Fruit fly (Drosophila melanogaster) whole organism, prepupa: ENCODE results near the gene CG14778.

Experiments
- Blimp-1 ChIP-seq: fragments of 200-800 bp; sonication (Bioruptor generic); optimal IDR thresholded peaks from 3 replicates; lab custom pipeline; 2017; ENCODE audit warnings: missing biosample characterization, missing genetic modification characterization, mild to moderate bottlenecking, moderate library complexity, missing genetic modification reagents
- CG10631 ChIP-seq: fragments of 200-800 bp; sonication (Bioruptor generic); optimal IDR thresholded peaks from 2 replicates; lab custom pipeline; 2016; ENCODE audit warnings: missing biosample characterization, missing genetic modification characterization
- CG11294 ChIP-seq: fragments of 200-800 bp; sonication (Bioruptor generic); IDR thresholded peaks from 2 replicates; pipeline ENCODE4 v1.3.6; 2022; ENCODE audit warnings: missing biosample characterization, missing genetic modification characterization
- CG11762 ChIP-seq: fragments of 200-800 bp; sonication (Bioruptor generic); optimal IDR thresholded peaks from 3 replicates; lab custom pipeline; 2016; ENCODE audit warnings: missing biosample characterization, missing genetic modification characterization; ENCODE audit not compliant: insufficient read depth
- CG11902 ChIP-seq: fragments of 200-800 bp; sonication (Bioruptor generic); optimal IDR thresholded peaks from 3 replicates; lab custom pipeline; 2016; ENCODE audit warnings: missing biosample characterization, missing genetic modification characterization
- CG15336 ChIP-seq: fragments of 200-800 bp; sonication (Bioruptor generic); IDR thresholded peaks from 2 replicates; pipeline ENCODE4 v1.3.6; 2022; ENCODE audit warnings: missing biosample characterization, missing genetic modification characterization
- CG1621 ChIP-seq: fragments of 200-800 bp; sonication (Bioruptor generic); optimal IDR thresholded peaks from 3 replicates; lab custom pipeline; 2018; ENCODE audit warnings: missing biosample characterization, mild to moderate bottlenecking, missing genetic modification characterization
- CG16779 ChIP-seq: fragments of 200-800 bp; sonication (Bioruptor generic); optimal IDR thresholded peaks from 3 replicates; lab custom pipeline; 2017; ENCODE audit warnings: missing biosample characterization, mild to moderate bottlenecking, missing genetic modification characterization
- CG3032 ChIP-seq: fragments of 200-800 bp; optimal IDR thresholded peaks from 2 replicates; lab custom pipeline; 2019; ENCODE audit warnings: missing biosample characterization, mild to moderate bottlenecking, missing genetic modification characterization, moderate library complexity
- CG31627 ChIP-seq: fragments of 200-800 bp; sonication (Bioruptor generic); optimal IDR thresholded peaks from 3 replicates; lab custom pipeline; 2016; ENCODE audit warnings: missing biosample characterization, missing genetic modification characterization
- CG32006 ChIP-seq: fragments of 200-800 bp; sonication (Bioruptor generic); optimal IDR thresholded peaks from 3 replicates; lab custom pipeline; 2017; ENCODE audit warnings: missing biosample characterization, mild to moderate bottlenecking, missing genetic modification characterization
- CG34406 ChIP-seq: fragments of 200-800 bp; sonication (Bioruptor generic); optimal IDR thresholded peaks from 3 replicates; lab custom pipeline; 2016; ENCODE audit warnings: missing biosample characterization, missing genetic modification characterization
- CG4318 ChIP-seq: fragments of 200-800 bp; sonication (Bioruptor generic); optimal IDR thresholded peaks from 3 replicates; lab custom pipeline; 2017; ENCODE audit warnings: missing biosample characterization, mild to moderate bottlenecking, missing genetic modification characterization
- CG6276 ChIP-seq: fragments of 200-800 bp; sonication (Bioruptor generic); optimal IDR thresholded peaks from 2 replicates; lab custom pipeline; 2017; ENCODE audit warnings: missing biosample characterization, mild to moderate bottlenecking, missing genetic modification characterization
- CG6792 ChIP-seq: fragments of 200-800 bp; sonication (Bioruptor generic); optimal IDR thresholded peaks from 3 replicates; lab custom pipeline; 2016; ENCODE audit warnings: missing biosample characterization, missing genetic modification characterization
- CG6854 ChIP-seq: fragments of 200-800 bp; sonication (Bioruptor generic); optimal IDR thresholded peaks from 2 replicates; lab custom pipeline; 2017; ENCODE audit warnings: missing biosample characterization, mild to moderate bottlenecking, missing genetic modification characterization
- CG7368 ChIP-seq: fragments of 200-800 bp; sonication (Bioruptor generic); optimal IDR thresholded peaks from 3 replicates; lab custom pipeline; 2016; ENCODE audit warnings: missing biosample characterization, missing genetic modification characterization
- CG8119 ChIP-seq: fragments of 200-800 bp; sonication (Bioruptor generic); IDR thresholded peaks from 3 replicates; pipeline ENCODE4 v1.3.6; 2022; ENCODE audit warnings: missing biosample characterization, missing genetic modification characterization
- CG8319 ChIP-seq: fragments of 200-800 bp; sonication (Bioruptor generic); optimal IDR thresholded peaks from 3 replicates; lab custom pipeline; 2016; ENCODE audit warnings: missing biosample characterization, missing genetic modification characterization
- CG8632 ChIP-seq: fragments of 200-800 bp; sonication (Bioruptor generic); optimal IDR thresholded peaks from 3 replicates; lab custom pipeline; 2016; ENCODE audit warnings: missing biosample characterization, missing genetic modification characterization
- CG9139 ChIP-seq: fragments of 200-800 bp; sonication (Bioruptor generic); optimal IDR thresholded peaks from 3 replicates; lab custom pipeline; 2017; ENCODE audit warnings: missing biosample characterization, mild to moderate bottlenecking, missing genetic modification characterization
- Eip93F ChIP-seq: fragments of 200-800 bp; sonication (Bioruptor generic); optimal IDR thresholded peaks from 2 replicates; lab custom pipeline; 2016; ENCODE audit warnings: missing biosample characterization, mild to moderate bottlenecking, missing genetic modification characterization
- Ets21C ChIP-seq: fragments of 200-800 bp; sonication (Bioruptor generic); optimal IDR thresholded peaks from 3 replicates; lab custom pipeline; 2016; ENCODE audit warnings: missing biosample characterization, missing genetic modification characterization
- Ets96B ChIP-seq: fragments of 200-800 bp; optimal IDR thresholded peaks from 2 replicates; lab custom pipeline; 2019; ENCODE audit warnings: missing biosample characterization, mild to moderate bottlenecking, missing genetic modification characterization, moderate library complexity
- Gug ChIP-seq: fragments of 200-800 bp; sonication (Bioruptor generic); IDR thresholded peaks from 2 replicates; pipeline ENCODE4 v1.3.6; 2022; ENCODE audit warnings: missing biosample characterization, missing genetic modification characterization
- Hr38 ChIP-seq: sonication (Bioruptor generic); optimal IDR thresholded peaks from 2 replicates; lab custom pipeline; 2016; ENCODE audit warnings: missing biosample characterization, missing genetic modification characterization
- Hr4 ChIP-seq: fragments of 200-800 bp; sonication (Bioruptor generic); optimal IDR thresholded peaks from 3 replicates; lab custom pipeline; 2016; ENCODE audit warnings: missing biosample characterization, missing genetic modification characterization
- Lpt ChIP-seq: fragments of 200-800 bp; sonication (Bioruptor generic); optimal IDR thresholded peaks from 3 replicates; lab custom pipeline; 2016; ENCODE audit warnings: missing biosample characterization, missing genetic modification characterization
- Met ChIP-seq: fragments of 200-800 bp; sonication (Bioruptor generic); optimal IDR thresholded peaks from 3 replicates; lab custom pipeline; 2016; ENCODE audit warnings: missing biosample characterization, missing genetic modification characterization
- OdsH ChIP-seq: fragments of 200-800 bp; sonication (Bioruptor generic); optimal IDR thresholded peaks from 3 replicates; lab custom pipeline; 2016; ENCODE audit warnings: missing biosample characterization, missing genetic modification characterization
- Sox102F ChIP-seq: fragments of 200-800 bp; sonication (Bioruptor generic); optimal IDR thresholded peaks from 2 replicates; lab custom pipeline; 2016; ENCODE audit warnings: missing biosample characterization, mild to moderate bottlenecking, missing genetic modification characterization
- Sox15 ChIP-seq: fragments of 200-800 bp; sonication (Bioruptor generic); optimal IDR thresholded peaks from 3 replicates; lab custom pipeline; 2016; ENCODE audit warnings: missing biosample characterization, missing genetic modification characterization
- achi ChIP-seq: fragments of 200-800 bp; sonication (Bioruptor generic); optimal IDR thresholded peaks from 3 replicates; lab custom pipeline; 2016; ENCODE audit warnings: missing biosample characterization, missing genetic modification characterization
- acj6 ChIP-seq: fragments of 200-800 bp; sonication (Bioruptor generic); optimal IDR thresholded peaks from 3 replicates; lab custom pipeline; 2016; ENCODE audit warnings: missing biosample characterization, missing genetic modification characterization
- cyc ChIP-seq: fragments of 200-800 bp; sonication (Bioruptor generic); optimal IDR thresholded peaks from 3 replicates; lab custom pipeline; 2016; ENCODE audit warnings: missing biosample characterization, missing genetic modification characterization
- dac ChIP-seq: fragments of 200-800 bp; sonication (Bioruptor generic); optimal IDR thresholded peaks from 2 replicates; lab custom pipeline; 2017; ENCODE audit warnings: missing biosample characterization, mild to moderate bottlenecking, missing genetic modification characterization
- dsx ChIP-seq: fragments of 200-800 bp; optimal IDR thresholded peaks from 3 replicates; lab custom pipeline; 2019; ENCODE audit warnings: missing biosample characterization, mild to moderate bottlenecking, missing genetic modification characterization, moderate library complexity; ENCODE audit not compliant: poor library complexity, severe bottlenecking
- eg ChIP-seq: fragments of 200-800 bp; sonication (Bioruptor generic); IDR thresholded peaks from 3 replicates; pipeline ENCODE4 v1.3.6; 2022; ENCODE audit warnings: missing biosample characterization, missing genetic modification characterization
- esn ChIP-seq: fragments of 200-800 bp; sonication (Bioruptor generic); optimal IDR thresholded peaks from 2 replicates; lab custom pipeline; 2016; ENCODE audit warnings: missing biosample characterization, mild to moderate bottlenecking, missing genetic modification characterization, moderate library complexity
- lz ChIP-seq: fragments of 200-800 bp; sonication (Bioruptor generic); optimal IDR thresholded peaks from 3 replicates; lab custom pipeline; 2016; ENCODE audit warnings: missing biosample characterization, missing genetic modification characterization
- net ChIP-seq: fragments of 200-800 bp; sonication (Bioruptor generic); optimal IDR thresholded peaks from 3 replicates; lab custom pipeline; 2016; ENCODE audit warnings: missing biosample characterization, missing genetic modification characterization
- pdm3 ChIP-seq: fragments of 200-800 bp; sonication (Bioruptor generic); optimal IDR thresholded peaks from 3 replicates; lab custom pipeline; 2016; ENCODE audit warnings: missing biosample characterization, missing genetic modification characterization
- salr ChIP-seq, 2 experiments: fragments of 200-800 bp; sonication (Bioruptor generic); optimal IDR thresholded peaks; 3 replicates each; lab custom pipeline; 2016 to 2018; ENCODE audit warnings: missing biosample characterization in 2 of 2, missing genetic modification characterization in 2 of 2, mild to moderate bottlenecking in 1 of 2
- spab ChIP-seq: fragments of 200-800 bp; sonication (Bioruptor generic); optimal IDR thresholded peaks from 2 replicates; lab custom pipeline; 2017; ENCODE audit warnings: missing biosample characterization, mild to moderate bottlenecking, missing genetic modification characterization, missing genetic modification reagents
- ss ChIP-seq, 2 experiments: fragments of 200-800 bp; sonication (Bioruptor generic); optimal IDR thresholded peaks; 2 replicates in 1 of 2; 3 replicates in 1 of 2; lab custom pipeline; 2017 to 2018; ENCODE audit warnings: mild to moderate bottlenecking in 2 of 2, missing biosample characterization in 2 of 2, missing genetic modification characterization in 2 of 2, moderate library complexity in 1 of 2
- svp ChIP-seq: fragments of 200-800 bp; sonication (Bioruptor generic); peaks from one replicate; lab custom pipeline; 2016; ENCODE audit warnings: missing biosample characterization, missing genetic modification characterization
- topi ChIP-seq: fragments of 200-800 bp; sonication (Bioruptor generic); optimal IDR thresholded peaks from 3 replicates; lab custom pipeline; 2016; ENCODE audit warnings: missing biosample characterization, missing genetic modification characterization
- vri ChIP-seq: fragments of 200-800 bp; sonication (Bioruptor generic); optimal IDR thresholded peaks from 3 replicates; lab custom pipeline; 2016; ENCODE audit warnings: missing biosample characterization, mild to moderate bottlenecking, missing genetic modification characterization

CG14778 gene

dm6 chrX:1469717-1470116 is 2.4 kb downstream of the CG14778 start, which contains the start of gene CG32808:
CG32808 (minus strand) TSS chrX:1469817.
- TF ChIP-seq CG8319 (GFP tag; lab: Kevin White, UChicago) (no peak), Blimp-1 (GFP tag; lab: Kevin White, UChicago) (no peak), CG7368 (no peak), vri (GFP tag; lab: Kevin White, UChicago) (no peak), CG1621 (no peak), CG8119 (GFP tag; lab: Robert Waterston, UW) (no peak), CG32006 (GFP tag; lab: Kevin White, UChicago) (no peak), Sox102F (GFP tag; lab: Kevin White, UChicago) (no peak), CG6276 (GFP tag; lab: Kevin White, UChicago) (no peak), acj6 (no peak), CG6854 (GFP tag; lab: Kevin White, UChicago) (no peak), eg (GFP tag; lab: Robert Waterston, UW) (no peak), Hr38 (GFP tag; lab: Kevin White, UChicago) (no peak), Hr4 (GFP tag; lab: Kevin White, UChicago) (no peak), Ets21C (GFP tag; lab: Kevin White, UChicago) (no peak), Lpt (GFP tag; lab: Kevin White, UChicago) (no peak)

DNA sequence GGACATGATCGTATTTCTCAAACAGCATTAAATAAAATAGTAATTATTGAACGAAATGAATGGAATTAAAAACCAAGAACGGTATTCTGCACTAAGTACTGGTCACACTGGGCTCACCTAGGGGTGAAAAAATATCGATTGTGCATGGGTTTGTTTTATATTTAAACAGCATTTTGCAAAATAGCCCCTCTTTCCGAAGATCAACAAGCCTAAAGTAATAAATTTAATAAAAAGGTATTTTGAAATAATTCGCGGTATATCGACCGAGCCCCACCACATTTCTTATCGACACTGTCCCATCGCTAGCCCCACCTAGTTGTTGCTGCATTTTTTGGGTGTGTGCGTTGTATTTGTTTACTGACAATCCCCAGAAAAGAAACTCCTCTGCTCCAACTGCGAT is 3.3 kb downstream of the CG14778 start, which contains the start of gene pck:
TSS of gene pck (plus strand) at position 105 of the 400 bp plus-strand sequence.
- peak; percentile 8 for TF ChIP-seq Sox15 (GFP tag; lab: Kevin White, UChicago)
- no peak for TF ChIP-seq vri (GFP tag; lab: Kevin White, UChicago)
- TF ChIP-seq Met, result no peak
- TF ChIP-seq Ets96B, result peak; percentile 26
- peak; percentile 65 for TF ChIP-seq topi (GFP tag; lab: Kevin White, UChicago)
- peak; percentile 18 for TF ChIP-seq CG1621
- TF ChIP-seq Hr4 (GFP tag; lab: Kevin White, UChicago), result no peak
- TF ChIP-seq CG32006 (GFP tag; lab: Kevin White, UChicago), result no peak
- TF ChIP-seq Ets21C (GFP tag; lab: Kevin White, UChicago), result peak; percentile 50
- no peak for TF ChIP-seq CG16779 (tag; lab: Kevin White, UChicago)
- TF ChIP-seq Lpt (GFP tag; lab: Kevin White, UChicago), result peak; percentile 15
- no peak for TF ChIP-seq CG6854 (GFP tag; lab: Kevin White, UChicago)
- TF ChIP-seq Gug (GFP tag; lab: Robert Waterston, UW), result no peak; the same call in 1 of the 2 replicates
- TF ChIP-seq Eip93F (GFP tag; lab: Kevin White, UChicago), result no peak
- no peak for TF ChIP-seq dac (GFP tag; lab: Kevin White, UChicago)
- TF ChIP-seq acj6, result no peak
- TF ChIP-seq Blimp-1 (GFP tag; lab: Kevin White, UChicago), result no peak
- peak; percentile 67 for TF ChIP-seq CG31627
- TF ChIP-seq CG6276 (GFP tag; lab: Kevin White, UChicago), result no peak
- TF ChIP-seq CG3032 (tag; lab: Kevin White, UChicago), result peak; percentile 23
- peak; percentile 51 for TF ChIP-seq CG7368
- TF ChIP-seq CG4318 (GFP tag; lab: Kevin White, UChicago), result no peak
- peak; percentile 49; the same call in 1 of the 2 replicates for TF ChIP-seq CG15336
- peak; percentile 12 for TF ChIP-seq CG11762 (GFP tag; lab: Kevin White, UChicago)
- TF ChIP-seq CG6792 (GFP tag; lab: Kevin White, UChicago), result peak; percentile 47
- no peak for TF ChIP-seq ss (GFP tag; optimal IDR thresholded peaks at IDR 0.05; lab: Kevin White, UChicago)
- peak; percentile 52 for TF ChIP-seq net
- peak; percentile 67 for TF ChIP-seq OdsH (GFP tag; lab: Kevin White, UChicago)
- no peak for TF ChIP-seq dsx (GFP tag; lab: Kevin White, UChicago)
- peak; percentile 41 for TF ChIP-seq CG8632 (GFP tag; lab: Kevin White, UChicago)
- peak; percentile 66 for TF ChIP-seq cyc (GFP tag; lab: Kevin White, UChicago)
- TF ChIP-seq pdm3 (GFP tag; lab: Kevin White, UChicago), result peak; percentile 70
- TF ChIP-seq achi (GFP tag; lab: Kevin White, UChicago), result peak; percentile 60
- TF ChIP-seq CG11294, result no peak
- no peak for TF ChIP-seq Hr38 (GFP tag; lab: Kevin White, UChicago)
- TF ChIP-seq CG10631 (GFP tag; lab: Kevin White, UChicago), result no peak
- TF ChIP-seq spab (GFP tag; lab: Kevin White, UChicago), result no peak
- peak; percentile 76 for TF ChIP-seq esn (GFP tag; lab: Kevin White, UChicago)
- no peak for TF ChIP-seq svp
- TF ChIP-seq eg (GFP tag; lab: Robert Waterston, UW), result peak; percentile 77
- no peak for TF ChIP-seq CG9139 (GFP tag; lab: Kevin White, UChicago)
- TF ChIP-seq CG11902 (GFP tag; lab: Kevin White, UChicago), result peak; percentile 11
- peak in 1 of 2 experiments; percentile 24 for TF ChIP-seq salr (GFP tag; optimal IDR thresholded peaks at IDR 0.05; lab: Kevin White, UChicago)
- peak; percentile 70 for TF ChIP-seq lz (GFP tag; lab: Kevin White, UChicago)
- TF ChIP-seq CG34406 (GFP tag; lab: Kevin White, UChicago), result peak; percentile 52
